Fruit fly (Drosophila melanogaster): ENCODE results near the gene CG14879.
A peak's percentile ranks its signal among the peaks of the same experiment; 100 is the strongest.

Gene CG14879

DNA sequence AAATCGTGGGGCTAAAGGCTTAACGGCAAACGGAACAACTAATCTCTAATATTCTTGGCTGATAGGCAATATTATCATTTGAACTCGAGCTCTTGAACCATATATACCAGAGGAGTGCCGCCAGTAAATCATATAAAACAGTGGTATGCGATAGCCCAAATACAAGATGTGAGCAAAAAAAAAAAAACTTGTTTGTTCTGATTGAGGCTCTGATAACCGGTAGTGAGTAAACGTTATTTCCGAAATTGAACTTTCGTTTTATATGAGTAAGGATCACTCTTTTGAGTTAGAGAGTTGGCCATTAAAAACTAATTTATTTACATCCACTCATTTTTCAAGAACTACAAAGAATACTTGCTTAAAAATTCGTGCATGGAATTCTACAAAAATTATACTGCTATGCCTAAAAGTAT, 38.9 kb downstream of the CG14879 start (continued):
- TF ChIP-seq ato (GFP tag; IDR thresholded peaks at IDR 0.05; ENCODE audit: partially characterized antibody) (no peak), pfk (GFP tag; optimal IDR thresholded peaks at IDR 0.05) (no peak), ssp (GFP tag; IDR thresholded peaks at IDR 0.05) (no peak), inv (GFP tag; IDR thresholded peaks at IDR 0.05; ENCODE audit: partially characterized antibody) (no peak), sens (GFP tag) (peak; percentile 49), CG2116 (GFP tag; optimal IDR thresholded peaks at IDR 0.05) (no peak), CG6175 (GFP tag; IDR thresholded peaks at IDR 0.05) (no peak), vvl (GFP tag; IDR thresholded peaks at IDR 0.05) (no peak), zf30C (GFP tag; optimal IDR thresholded peaks at IDR 0.05) (no peak), CG12071 (GFP tag; optimal IDR thresholded peaks at IDR 0.05) (no peak)

DNA sequence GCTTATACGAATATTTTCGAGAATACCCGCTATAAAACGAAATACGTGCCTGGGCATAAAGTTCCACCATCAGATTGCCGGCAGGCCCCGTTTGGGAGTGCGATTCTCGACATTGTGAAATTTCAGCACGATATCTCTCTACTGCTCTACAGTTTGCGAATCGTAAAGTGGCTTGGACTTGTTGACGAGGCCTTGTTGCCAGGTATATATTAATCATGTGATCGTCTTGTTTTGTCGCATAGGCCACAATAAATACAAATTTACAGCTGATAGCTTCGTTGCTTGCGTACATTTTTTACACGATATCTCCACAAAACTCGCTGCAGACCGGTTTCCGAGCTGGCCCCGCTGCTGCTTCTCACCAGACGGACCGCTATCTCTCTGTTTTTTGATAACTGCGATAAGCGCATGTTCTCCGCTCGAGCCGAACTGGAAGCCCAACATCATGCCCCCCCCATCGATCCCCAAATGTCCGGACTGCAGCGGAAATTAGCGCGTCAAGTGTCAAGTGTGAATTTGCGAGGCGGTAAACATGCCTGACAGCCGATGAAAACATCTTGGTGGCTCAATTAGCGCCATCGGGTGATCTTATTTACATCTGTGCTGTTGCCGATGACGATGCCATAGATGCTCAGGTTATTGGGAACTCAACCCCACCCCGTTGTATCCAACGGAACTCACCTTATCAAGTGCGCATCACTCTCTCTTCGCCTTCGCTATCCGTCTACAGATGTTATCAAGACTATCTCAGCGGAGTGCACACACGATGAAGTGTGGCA, 39.5 kb downstream of the CG14879 start:
- TF ChIP-seq CG8944 (GFP tag; optimal IDR thresholded peaks at IDR 0.05) (peak; percentile 28), CG10654 (GFP tag; optimal IDR thresholded peaks at IDR 0.05) (no peak), tll (GFP tag; optimal IDR thresholded peaks at IDR 0.05) (no peak), sr (GFP tag; IDR thresholded peaks at IDR 0.05) (no peak), knrl (GFP tag; IDR thresholded peaks at IDR 0.05; ENCODE audit: partially characterized antibody) (no peak), Spps (tag; optimal IDR thresholded peaks at IDR 0.05) (no peak), pzg (GFP tag; optimal IDR thresholded peaks at IDR 0.05) (no peak), pan (optimal IDR thresholded peaks at IDR 0.05) (no peak), pan (GFP tag; optimal IDR thresholded peaks at IDR 0.05 in 1 of 2, IDR thresholded peaks at IDR 0.05 in 1 of 2) (peak in 1 of 2 experiments; percentile 38), Eip74EF (GFP tag; optimal IDR thresholded peaks at IDR 0.05) (no peak), Hey (tag; optimal IDR thresholded peaks at IDR 0.05) (no peak), MBD-R2 (GFP tag; IDR thresholded peaks at IDR 0.05) (no peak; the same call in 1 of the 2 replicates), CG18011 (GFP tag; optimal IDR thresholded peaks at IDR 0.05) (no peak), jigr1 (GFP tag; IDR thresholded peaks at IDR 0.05) (no peak), gfzf (GFP tag; optimal IDR thresholded peaks at IDR 0.05) (no peak), stc (GFP tag; IDR thresholded peaks at IDR 0.05) (peak; percentile 43; the same call in 1 of the 2 replicates), Rx (GFP tag; IDR thresholded peaks at IDR 0.05) (no peak), amos (GFP tag; IDR thresholded peaks at IDR 0.05; ENCODE audit: partially characterized antibody) (no peak), CG8388 (GFP tag; optimal IDR thresholded peaks at IDR 0.05) (peak; percentile 13), Myb (GFP tag; optimal IDR thresholded peaks at IDR 0.05) (peak; percentile 2), NC2α (GFP tag; optimal IDR thresholded peaks at IDR 0.05) (no peak), CG7963 (GFP tag; IDR thresholded peaks at IDR 0.05; ENCODE audit: partially characterized antibody) (0 out of 3 replicates have a peak, but pooled peaks have one; percentile 31), CG30020 (tag; optimal IDR thresholded peaks at IDR 0.05) (no peak), hbn (GFP tag; IDR thresholded peaks at IDR 0.05; ENCODE audit: partially characterized antibody) (no peak), insv (GFP tag; optimal IDR thresholded peaks at IDR 0.05) (no peak), CG4360 (GFP tag; IDR thresholded peaks at IDR 0.05) (no peak), CG14014 (GFP tag; IDR thresholded peaks at IDR 0.05) (peak; percentile 49), Dad (GFP tag; optimal IDR thresholded peaks at IDR 0.05) (no peak), D19A (tag; optimal IDR thresholded peaks at IDR 0.05) (no peak), luna (GFP tag; optimal IDR thresholded peaks at IDR 0.05) (no peak), CG6254 (GFP tag; optimal IDR thresholded peaks at IDR 0.05) (no peak), lola (GFP tag; optimal IDR thresholded peaks at IDR 0.05) (peak in 1 of 3 experiments; percentile 3), CG4707 (GFP tag; optimal IDR thresholded peaks at IDR 0.05) (no peak), psq (GFP tag; optimal IDR thresholded peaks at IDR 0.05) (no peak), CG12299 (tag; optimal IDR thresholded peaks at IDR 0.05) (no peak), HLHmδ (GFP tag; optimal IDR thresholded peaks at IDR 0.05) (no peak), trh (GFP tag; optimal IDR thresholded peaks at IDR 0.05) (no peak), CG15073 (GFP tag; optimal IDR thresholded peaks at IDR 0.05) (no peak)
